Worm (Caenorhabditis elegans) whole organism, L4 larva: ENCODE results near the gene tra-4.

Experiments used
- Y105C5A.15 ChIP-seq: fragments of 200-800 bp; sonication (Bioruptor generic); IDR thresholded peaks from 2 replicates; pipeline ENCODE4 v1.3.6; 2022; ENCODE audit warnings: missing genetic modification characterization, missing compliant biosample characterization
- Y48G9A.11 ChIP-seq: fragments of 200-800 bp; sonication (Bioruptor generic); IDR thresholded peaks from 2 replicates; pipeline ENCODE4 v1.3.6; 2022; ENCODE audit warnings: missing genetic modification reagents, missing genetic modification characterization, missing compliant biosample characterization
- Y75B8A.6 ChIP-seq: fragments of 200-800 bp; sonication (Bioruptor generic); IDR thresholded peaks from 2 replicates; pipeline ENCODE4 v1.3.6; 2022; ENCODE audit warnings: missing genetic modification reagents, missing genetic modification characterization, missing compliant biosample characterization
- ZK546.5 ChIP-seq, 2 experiments: sonication (generic microtip); optimal IDR thresholded peaks; 2 replicates each; lab custom pipeline; 2017; ENCODE audit warnings: missing biosample characterization in 2 of 2, missing genetic modification characterization in 2 of 2
- aha-1 ChIP-seq: fragments of 150-350 bp; peaks from one replicate; lab custom pipeline; 2014; ENCODE audit warnings: missing biosample characterization, missing genetic modification characterization
- aly-2 ChIP-seq: sonication (generic microtip); optimal IDR thresholded peaks from 2 replicates; lab custom pipeline; 2018; ENCODE audit warnings: missing biosample characterization, missing genetic modification characterization
- ama-1 ChIP-seq: fragments of 150-350 bp; optimal IDR thresholded peaks from 2 replicates; lab custom pipeline; 2014; ENCODE audit warnings: inconsistent platforms, mixed read lengths
- ceh-62 ChIP-seq: sonication (generic microtip); optimal IDR thresholded peaks from 2 replicates; lab custom pipeline; 2017; ENCODE audit warnings: missing biosample characterization, missing genetic modification characterization
- ctbp-1 ChIP-seq: fragments of 200-800 bp; sonication (Bioruptor generic); IDR thresholded peaks from 2 replicates; pipeline ENCODE4 v1.3.6; 2022; ENCODE audit warnings: missing genetic modification reagents, missing genetic modification characterization, missing compliant biosample characterization
- daf-16 ChIP-seq, 3 experiments: sonication (generic microtip); optimal IDR thresholded peaks; 2 replicates each; lab custom pipeline; 2016 to 2017; ENCODE audit warnings: missing genetic modification characterization in 3 of 3, missing genetic modification reagents in 3 of 3, mild to moderate bottlenecking in 2 of 3, missing compliant biosample characterization in 2 of 3, missing biosample characterization in 1 of 3, moderate library complexity in 1 of 3
- daf-19 ChIP-seq: fragments of 200-800 bp; sonication (Bioruptor generic); conservative IDR thresholded peaks from 2 replicates; pipeline ENCODE4 v1.3.6; 2022; ENCODE audit warnings: missing genetic modification characterization, missing compliant biosample characterization
- dmd-6 ChIP-seq: fragments of 200-800 bp; sonication (Bioruptor generic); IDR thresholded peaks from 2 replicates; pipeline ENCODE4 v1.3.6; 2022; ENCODE audit warnings: missing genetic modification reagents, missing genetic modification characterization, missing compliant biosample characterization
- dve-1 ChIP-seq: sonication (generic microtip); optimal IDR thresholded peaks from 2 replicates; lab custom pipeline; 2017; ENCODE audit warnings: antibody characterized with exemption, mild to moderate bottlenecking, missing genetic modification characterization, missing compliant biosample characterization; ENCODE audit not compliant: insufficient read depth
- gei-8 ChIP-seq: fragments of 200-800 bp; sonication (Bioruptor generic); optimal IDR thresholded peaks from 2 replicates; lab custom pipeline; 2018; ENCODE audit warnings: mild to moderate bottlenecking, missing genetic modification characterization, missing compliant biosample characterization
- hlh-11 ChIP-seq: fragments of 200-800 bp; sonication (Bioruptor generic); optimal IDR thresholded peaks from 2 replicates; lab custom pipeline; 2018; ENCODE audit warnings: mild to moderate bottlenecking, missing genetic modification characterization, missing compliant biosample characterization
- hlh-30 ChIP-seq: sonication (generic microtip); optimal IDR thresholded peaks from 2 replicates; lab custom pipeline; 2017; ENCODE audit warnings: antibody characterized with exemption, mild to moderate bottlenecking, missing genetic modification characterization, missing compliant biosample characterization; ENCODE audit not compliant: insufficient read depth
- hmg-1.1 ChIP-seq: fragments of 200-800 bp; sonication (Bioruptor generic); IDR thresholded peaks from 2 replicates; pipeline ENCODE4 v1.3.6; 2022; ENCODE audit warnings: missing genetic modification reagents, missing genetic modification characterization, missing compliant biosample characterization
- jun-1 ChIP-seq: fragments of 150-350 bp; optimal IDR thresholded peaks from 2 replicates; lab custom pipeline; 2014; ENCODE audit warnings: missing biosample characterization, missing genetic modification reagents, missing genetic modification characterization
- lin-29 ChIP-seq: fragments of 200-800 bp; sonication (Bioruptor generic); IDR thresholded peaks from 2 replicates; pipeline ENCODE4 v1.3.6; 2022; ENCODE audit warnings: missing genetic modification reagents, missing genetic modification characterization, missing compliant biosample characterization
- lsy-2 ChIP-seq, 2 experiments: fragments of 150-350 bp in 1 of 2; sonication (generic microtip) in 1 of 2; optimal IDR thresholded peaks; 2 replicates each; lab custom pipeline; 2014 to 2017; ENCODE audit warnings: missing biosample characterization in 2 of 2, missing genetic modification characterization in 2 of 2
- mdl-1 ChIP-seq, 2 experiments: fragments of 150-350 bp in 1 of 2; sonication (generic microtip) in 1 of 2; optimal IDR thresholded peaks; 2 replicates each; lab custom pipeline; 2014 to 2017; ENCODE audit warnings: missing biosample characterization in 2 of 2, missing genetic modification characterization in 2 of 2
- mdt-29 ChIP-seq: fragments of 200-800 bp; sonication (Bioruptor generic); IDR thresholded peaks from 2 replicates; pipeline ENCODE4 v1.3.6; 2022; ENCODE audit warnings: missing genetic modification reagents, missing genetic modification characterization, missing compliant biosample characterization
- mxl-3 ChIP-seq: fragments of 200-800 bp; sonication (Bioruptor generic); optimal IDR thresholded peaks from 2 replicates; lab custom pipeline; 2018; ENCODE audit warnings: mild to moderate bottlenecking, missing genetic modification characterization, missing compliant biosample characterization
- nhr-6 ChIP-seq: fragments of 150-350 bp; optimal IDR thresholded peaks from 2 replicates; lab custom pipeline; 2014; ENCODE audit warnings: missing biosample characterization, missing genetic modification characterization
- php-3 ChIP-seq: fragments of 200-800 bp; sonication (Bioruptor generic); IDR thresholded peaks from 2 replicates; pipeline ENCODE4 v1.3.6; 2022; ENCODE audit warnings: missing genetic modification reagents, missing genetic modification characterization, missing compliant biosample characterization
- pqm-1 ChIP-seq: sonication (generic microtip); optimal IDR thresholded peaks from 2 replicates; lab custom pipeline; 2017; ENCODE audit warnings: missing biosample characterization, missing genetic modification characterization
- saeg-2 ChIP-seq: fragments of 200-800 bp; sonication (Bioruptor generic); IDR thresholded peaks from 2 replicates; pipeline ENCODE4 v1.3.6; 2022; ENCODE audit warnings: missing genetic modification reagents, missing genetic modification characterization, missing compliant biosample characterization
- sdz-12 ChIP-seq: fragments of 200-800 bp; sonication (Bioruptor generic); optimal IDR thresholded peaks from 2 replicates; lab custom pipeline; 2018; ENCODE audit warnings: mild to moderate bottlenecking, missing genetic modification characterization, missing compliant biosample characterization
- set-16 ChIP-seq: fragments of 200-800 bp; sonication (Bioruptor generic); IDR thresholded peaks from 2 replicates; pipeline ENCODE4 v1.3.6; 2022; ENCODE audit warnings: missing genetic modification reagents, missing genetic modification characterization, missing compliant biosample characterization
- snpc-1.2 ChIP-seq: fragments of 200-800 bp; sonication (Bioruptor generic); IDR thresholded peaks from 2 replicates; pipeline ENCODE4 v1.3.6; 2022; ENCODE audit warnings: missing genetic modification reagents, missing genetic modification characterization, missing compliant biosample characterization
- tra-1 ChIP-seq: fragments of 200-800 bp; sonication (Bioruptor generic); IDR thresholded peaks from 2 replicates; pipeline ENCODE4 v1.3.6; 2022; ENCODE audit warnings: missing genetic modification reagents, missing genetic modification characterization, missing compliant biosample characterization
- unc-130 ChIP-seq: sonication (generic microtip); optimal IDR thresholded peaks from 2 replicates; lab custom pipeline; 2016; ENCODE audit warnings: missing genetic modification reagents, missing genetic modification characterization, missing compliant biosample characterization
- unc-39 ChIP-seq: sonication (generic microtip); optimal IDR thresholded peaks from 2 replicates; lab custom pipeline; 2017; ENCODE audit warnings: missing biosample characterization, missing genetic modification characterization
- unc-62 ChIP-seq, 3 experiments: fragments of 150-350 bp in 1 of 3; sonication (generic microtip); optimal IDR thresholded peaks in 2 of 3; peaks in 1 of 3; 1 replicate in 1 of 3; 2 replicates in 2 of 3; lab custom pipeline; 2014 to 2017; ENCODE audit warnings: missing biosample characterization in 3 of 3, missing genetic modification characterization in 3 of 3, missing genetic modification reagents in 3 of 3, missing genotype in 1 of 3
- ztf-7 ChIP-seq: fragments of 150-350 bp; optimal IDR thresholded peaks from 2 replicates; lab custom pipeline; 2014; ENCODE audit warnings: missing biosample characterization, missing genetic modification characterization

The tra-4 gene

DNA sequence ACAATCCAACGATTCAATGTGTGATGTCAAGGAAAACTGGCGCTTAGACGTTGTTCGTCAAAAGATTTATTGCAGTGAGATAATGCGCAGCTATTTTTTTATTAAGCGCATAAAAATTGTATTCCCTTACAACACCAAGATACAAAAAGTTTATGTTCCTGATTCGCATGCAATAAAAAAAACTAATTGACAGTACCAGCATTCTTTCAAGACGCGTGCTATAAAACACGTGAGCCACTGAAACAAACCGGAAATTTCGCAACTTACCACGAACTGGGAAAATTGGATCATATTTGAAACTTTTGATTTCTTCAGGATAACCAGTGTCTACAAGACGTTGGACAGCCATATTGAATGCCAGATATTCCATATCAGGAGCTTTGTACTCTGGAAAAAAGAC, 19.9 kb downstream of the tra-4 start:
- TF ChIP-seq php-3 (GFP tag; lab: Robert Waterston, UW) = peak; percentile 57; the same call in 1 of the 2 replicates
- peak; percentile 32; the same call in 1 of the 2 replicates for TF ChIP-seq dmd-6
- TF ChIP-seq hlh-30 (tag; lab: Kevin White, UChicago) = peak; percentile 21
- TF ChIP-seq lin-29 = no peak
- peak in 1 of 2 experiments; percentile 18 for TF ChIP-seq mdl-1 (tag; optimal IDR thresholded peaks at IDR 0.05; lab: Kevin White, UChicago)
- TF ChIP-seq hmg-1.1 (GFP tag; lab: Robert Waterston, UW) = no peak

DNA sequence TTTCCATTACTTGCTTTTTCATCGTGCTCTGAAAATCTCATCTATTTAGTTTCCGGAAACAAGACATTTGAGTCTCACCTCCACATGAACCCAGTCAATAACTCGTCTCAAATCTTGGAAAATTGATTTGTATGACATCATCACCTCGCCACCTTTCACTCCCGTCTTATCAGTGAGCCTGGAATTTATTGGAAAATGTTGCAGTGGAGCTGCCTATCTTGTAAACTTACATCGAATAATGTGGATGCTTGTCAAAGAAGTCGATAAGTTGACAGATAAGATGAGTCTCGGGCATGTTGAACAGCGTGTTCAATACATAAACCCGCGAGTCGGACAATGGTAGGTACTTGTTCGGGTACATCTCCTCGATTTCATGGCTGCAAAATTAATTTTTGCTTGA, 20.6 kb downstream of the tra-4 start:
- TF ChIP-seq unc-130 (GFP tag; lab: Kevin White, UChicago) = no peak
- TF ChIP-seq jun-1 (tag; lab: Kevin White, UChicago) = no peak
- TF ChIP-seq hlh-11 = peak; percentile 61
- TF ChIP-seq Y75B8A.6 (GFP tag; lab: Robert Waterston, UW) = no peak
- TF ChIP-seq ztf-7 = no peak
- peak in 1 of 2 experiments; percentile 0 for TF ChIP-seq unc-62 (GFP tag; optimal IDR thresholded peaks at IDR 0.05 in 1 of 2; lab: Kevin White, UChicago)
- no peak for TF ChIP-seq unc-62 (tag; optimal IDR thresholded peaks at IDR 0.05; lab: Kevin White, UChicago)
- peak; percentile 78; the same call in 1 of the 2 replicates for TF ChIP-seq tra-1 (GFP tag; lab: Robert Waterston, UW)
- TF ChIP-seq daf-16 (GFP tag; optimal IDR thresholded peaks at IDR 0.05; lab: Kevin White, UChicago) = no peak
- peak; percentile 59 for TF ChIP-seq daf-16 (tag; optimal IDR thresholded peaks at IDR 0.05; lab: Kevin White, UChicago)
- TF ChIP-seq ZK546.5 (tag; optimal IDR thresholded peaks at IDR 0.05; lab: Kevin White, UChicago) = no peak
- TF ChIP-seq mxl-3 (GFP tag; lab: Kevin White, UChicago) = peak; percentile 2
- no peak for TF ChIP-seq unc-39 (tag; lab: Kevin White, UChicago)
- TF ChIP-seq hmg-1.1 (GFP tag; lab: Robert Waterston, UW) = no peak
- no peak for TF ChIP-seq saeg-2 (GFP tag; lab: Robert Waterston, UW)
- TF ChIP-seq mdt-29 = no peak
- TF ChIP-seq daf-19 (GFP tag; lab: Robert Waterston, UW) = no peak
- TF ChIP-seq Y48G9A.11 (GFP tag; lab: Robert Waterston, UW) = no peak
- no peak for TF ChIP-seq Y105C5A.15
- TF ChIP-seq pqm-1 (tag; lab: Kevin White, UChicago) = peak; percentile 79
- peak; percentile 57 for TF ChIP-seq dve-1 (tag; lab: Kevin White, UChicago)
- no peak for TF ChIP-seq ceh-62 (tag; lab: Kevin White, UChicago)
- no peak for TF ChIP-seq sdz-12
- TF ChIP-seq php-3 (GFP tag; lab: Robert Waterston, UW) = peak; percentile 71
- no peak for TF ChIP-seq lsy-2 (tag; optimal IDR thresholded peaks at IDR 0.05; lab: Kevin White, UChicago)
- no peak for TF ChIP-seq aha-1 (tag; lab: Kevin White, UChicago)
- TF ChIP-seq dmd-6 = peak; percentile 87
- no peak for TF ChIP-seq aly-2 (tag; lab: Kevin White, UChicago)
- TF ChIP-seq ama-1 = no peak
- TF ChIP-seq gei-8 (GFP tag; lab: Kevin White, UChicago) = no peak

DNA sequence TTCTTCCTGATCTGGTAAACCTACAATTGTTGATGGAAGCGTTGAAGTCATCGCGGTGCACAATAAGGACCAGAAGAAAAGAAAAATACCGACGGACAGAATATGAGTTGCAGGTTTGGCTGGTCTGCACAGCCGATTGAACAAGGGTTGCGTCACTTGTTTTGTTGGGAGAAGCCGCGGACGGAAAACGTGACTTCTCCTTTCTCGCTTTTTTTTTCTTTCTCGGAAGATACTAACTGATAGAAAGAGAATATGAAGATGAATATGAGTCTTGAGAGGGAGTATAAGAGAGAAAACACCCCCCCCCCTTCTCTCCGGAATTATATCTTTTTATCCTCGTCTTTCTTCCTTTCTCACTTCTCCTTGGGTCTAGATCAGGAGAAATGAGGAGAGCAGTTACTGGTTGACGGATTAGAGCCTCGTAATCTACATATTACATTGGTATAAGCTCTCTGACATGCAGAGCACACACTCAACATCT, 29.7 kb downstream of the tra-4 start, which contains the start of gene ssr-2:
Gene ssr-2, minus strand, starts transcription at position 51 of the 481 bp plus-strand sequence.
- TF ChIP-seq aha-1 (tag; lab: Kevin White, UChicago) (peak; percentile 6), ctbp-1 (no peak)
- TF ChIP-seq, all 104 proteins: peak for 1

DNA sequence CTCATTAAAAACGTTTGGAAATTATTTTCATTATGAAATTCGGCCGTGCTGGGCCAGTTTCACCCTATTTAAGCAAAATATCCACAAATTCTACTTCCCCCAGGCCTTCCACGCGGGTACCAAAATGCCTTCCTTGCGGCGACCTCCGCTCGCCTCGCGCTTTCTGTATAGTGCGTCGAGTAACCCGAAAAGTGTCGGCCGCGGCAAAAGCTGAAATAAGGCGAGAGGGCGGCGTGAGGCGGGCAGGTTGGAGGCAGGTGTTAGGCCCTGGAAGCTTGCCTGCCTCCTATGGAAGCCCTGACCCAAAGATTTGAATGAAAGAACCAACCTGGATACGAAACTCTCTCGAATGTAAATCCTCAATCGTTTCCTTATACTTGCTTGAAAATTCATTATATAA, 31.1 kb downstream of the tra-4 start:
- TF ChIP-seq set-16 (GFP tag; lab: Robert Waterston, UW) = peak; percentile 85
- TF ChIP-seq nhr-6 (tag; lab: Kevin White, UChicago) = no peak
- TF ChIP-seq snpc-1.2 (GFP tag; lab: Robert Waterston, UW) = 0 out of 2 replicates have a peak, but pooled peaks have one; percentile 34
